Fruit fly (Drosophila melanogaster) whole organism, embryonic: ENCODE data around the gene Cht5.

Source experiments
- Bgb ChIP-seq: fragments of 200-800 bp; sonication (Bioruptor generic); IDR thresholded peaks from 2 replicates; pipeline ENCODE4 v1.3.6; 2022; ENCODE audit warnings: missing biosample characterization, missing genetic modification characterization; ENCODE audit not compliant: partially characterized antibody
- CG17328 ChIP-seq: fragments of 200-800 bp; sonication (Bioruptor generic); IDR thresholded peaks from 2 replicates; pipeline ENCODE4 v1.3.6; 2022; ENCODE audit warnings: missing biosample characterization, missing genetic modification characterization
- CG17361 ChIP-seq: fragments of 200-800 bp; sonication (Bioruptor generic); IDR thresholded peaks from 3 replicates; pipeline ENCODE4 v1.3.6; 2022; ENCODE audit warnings: missing biosample characterization, missing genetic modification characterization
- CG2120 ChIP-seq: fragments of 200-800 bp; sonication (Bioruptor generic); optimal IDR thresholded peaks from 3 replicates; lab custom pipeline; 2016; ENCODE audit warnings: missing biosample characterization, missing genetic modification characterization
- Dad ChIP-seq: fragments of 200-800 bp; sonication (Bioruptor generic); optimal IDR thresholded peaks from 3 replicates; lab custom pipeline; 2016; ENCODE audit warnings: missing biosample characterization, missing genetic modification characterization
- Dp ChIP-seq: fragments of 200-800 bp; sonication (Bioruptor generic); optimal IDR thresholded peaks from 2 replicates; lab custom pipeline; 2018; ENCODE audit warnings: missing biosample characterization, mild to moderate bottlenecking, missing genetic modification characterization, moderate library complexity
- Max ChIP-seq: fragments of 200-800 bp; sonication (Bioruptor generic); optimal IDR thresholded peaks from 2 replicates; lab custom pipeline; 2016; ENCODE audit warnings: missing biosample characterization, mild to moderate bottlenecking, missing genetic modification characterization
- YL-1 ChIP-seq: fragments of 200-800 bp; sonication (Bioruptor generic); optimal IDR thresholded peaks from 3 replicates; lab custom pipeline; 2017; ENCODE audit warnings: missing biosample characterization, mild to moderate bottlenecking, missing genetic modification characterization
- ato ChIP-seq: fragments of 200-800 bp; sonication (Bioruptor generic); IDR thresholded peaks from 2 replicates; pipeline ENCODE4 v1.3.6; 2022; ENCODE audit warnings: missing biosample characterization, missing genetic modification characterization; ENCODE audit not compliant: partially characterized antibody
- jumu ChIP-seq: fragments of 200-800 bp; sonication (Bioruptor generic); optimal IDR thresholded peaks from 3 replicates; lab custom pipeline; 2016; ENCODE audit warnings: missing biosample characterization, missing genetic modification characterization
- mam ChIP-seq: fragments of 200-800 bp; sonication (Bioruptor generic); optimal IDR thresholded peaks from 3 replicates; lab custom pipeline; 2016; ENCODE audit warnings: missing biosample characterization, missing genetic modification characterization
- pnt ChIP-seq: fragments of 200-800 bp; sonication (Bioruptor generic); optimal IDR thresholded peaks from 3 replicates; lab custom pipeline; 2016; ENCODE audit warnings: missing biosample characterization, missing genetic modification characterization
- psq ChIP-seq: fragments of 200-800 bp; sonication (Bioruptor generic); optimal IDR thresholded peaks from 2 replicates; lab custom pipeline; 2017; ENCODE audit warnings: missing biosample characterization, missing genetic modification characterization
- salm ChIP-seq: fragments of 200-800 bp; sonication (Bioruptor generic); optimal IDR thresholded peaks from 2 replicates; lab custom pipeline; 2018; ENCODE audit warnings: missing biosample characterization, mild to moderate bottlenecking, missing genetic modification characterization

- TF ChIP-seq psq (GFP tag; lab: Kevin White, UChicago) (no peak), Dad (GFP tag; lab: Kevin White, UChicago) (no peak), CG17328 (no peak), Dp (GFP tag; lab: Kevin White, UChicago) (no peak), Max (GFP tag; lab: Kevin White, UChicago) (no peak), YL-1 (GFP tag; lab: Kevin White, UChicago) (no peak), mam (GFP tag; lab: Kevin White, UChicago) (no peak), salm (tag; lab: Kevin White, UChicago) (no peak), CG2120 (GFP tag; lab: Kevin White, UChicago) (no peak), Bgb (GFP tag; lab: Robert Waterston, UW) (no peak), jumu (GFP tag; lab: Kevin White, UChicago) (no peak), pnt (GFP tag; lab: Kevin White, UChicago) (no peak), ato (GFP tag; lab: Robert Waterston, UW) (no peak), CG17361 (GFP tag; lab: Robert Waterston, UW) (no peak)
Measured at dm6 chr3R:13735304-13735898, 31.9 kb upstream of the Cht5 start.
